Fruit fly (Drosophila melanogaster) whole organism, embryonic: Measurements from ENCODE around the gene CG43093.

Experiments used
- Abd-B ChIP-seq: fragments of 200-800 bp; sonication (Bioruptor generic); optimal IDR thresholded peaks from 2 replicates; lab custom pipeline; 2018; ENCODE audit warnings: missing biosample characterization, mild to moderate bottlenecking, missing genetic modification characterization, moderate library complexity
- Atf6 ChIP-seq: fragments of 200-800 bp; sonication (Bioruptor generic); IDR thresholded peaks from 2 replicates; pipeline ENCODE4 v1.3.6; 2022; ENCODE audit warnings: missing biosample characterization, missing genetic modification characterization
- Bgb ChIP-seq: fragments of 200-800 bp; sonication (Bioruptor generic); IDR thresholded peaks from 2 replicates; pipeline ENCODE4 v1.3.6; 2022; ENCODE audit warnings: missing biosample characterization, missing genetic modification characterization; ENCODE audit not compliant: partially characterized antibody
- CG10431 ChIP-seq: fragments of 200-800 bp; sonication (Bioruptor generic); optimal IDR thresholded peaks from 3 replicates; lab custom pipeline; 2018; ENCODE audit warnings: missing biosample characterization, mild to moderate bottlenecking, missing genetic modification characterization
- CG11504 ChIP-seq: fragments of 200-800 bp; sonication (Bioruptor generic); optimal IDR thresholded peaks from 3 replicates; lab custom pipeline; 2019; ENCODE audit warnings: missing biosample characterization, mild to moderate bottlenecking, missing genetic modification characterization, moderate library complexity
- CG12659 ChIP-seq: fragments of 200-800 bp; sonication (Bioruptor generic); optimal IDR thresholded peaks from 3 replicates; lab custom pipeline; 2017; ENCODE audit warnings: mild to moderate bottlenecking, missing biosample characterization, missing genetic modification reagents, missing genetic modification characterization
- CG14667 ChIP-seq: fragments of 200-800 bp; sonication (Bioruptor generic); IDR thresholded peaks from 2 replicates; pipeline ENCODE4 v1.3.6; 2022; ENCODE audit warnings: missing biosample characterization, missing genetic modification characterization
- CG14710 ChIP-seq: fragments of 200-800 bp; sonication (Bioruptor generic); optimal IDR thresholded peaks from 3 replicates; lab custom pipeline; 2019; ENCODE audit warnings: missing biosample characterization, mild to moderate bottlenecking, missing genetic modification characterization, moderate library complexity
- CG16813 ChIP-seq: fragments of 200-800 bp; sonication (Bioruptor generic); IDR thresholded peaks from 3 replicates; pipeline ENCODE4 v1.3.6; 2022; ENCODE audit warnings: missing biosample characterization, missing genetic modification characterization; ENCODE audit not compliant: partially characterized antibody
- CG17829 ChIP-seq: fragments of 200-800 bp; optimal IDR thresholded peaks from 2 replicates; lab custom pipeline; 2019; ENCODE audit warnings: missing biosample characterization, mild to moderate bottlenecking, missing genetic modification characterization, moderate library complexity
- CG31388 ChIP-seq: fragments of 200-800 bp; sonication (Bioruptor generic); optimal IDR thresholded peaks from 2 replicates; lab custom pipeline; 2016; ENCODE audit warnings: missing biosample characterization, missing genetic modification characterization
- CG3995 ChIP-seq: fragments of 200-800 bp; sonication (Bioruptor generic); optimal IDR thresholded peaks from 3 replicates; lab custom pipeline; 2016; ENCODE audit warnings: missing biosample characterization, missing genetic modification characterization
- CG5245 ChIP-seq: fragments of 200-800 bp; sonication (Bioruptor generic); optimal IDR thresholded peaks from 3 replicates; lab custom pipeline; 2016; ENCODE audit warnings: missing biosample characterization, missing genetic modification characterization
- CG6765 ChIP-seq: fragments of 200-800 bp; sonication (Bioruptor generic); optimal IDR thresholded peaks from 3 replicates; lab custom pipeline; 2017; ENCODE audit warnings: missing biosample characterization, mild to moderate bottlenecking, missing genetic modification characterization
- CG6854 ChIP-seq: fragments of 200-800 bp; sonication (Bioruptor generic); optimal IDR thresholded peaks from 3 replicates; lab custom pipeline; 2017; ENCODE audit warnings: missing biosample characterization, mild to moderate bottlenecking, missing genetic modification characterization
- CG9876 ChIP-seq: fragments of 200-800 bp; sonication (Bioruptor generic); optimal IDR thresholded peaks from 2 replicates; lab custom pipeline; 2016; ENCODE audit warnings: missing biosample characterization, missing genetic modification characterization
- CTCF ChIP-seq: fragments of 200-800 bp; sonication (Bioruptor generic); optimal IDR thresholded peaks from 2 replicates; lab custom pipeline; 2017; ENCODE audit warnings: missing biosample characterization, mild to moderate bottlenecking, missing genetic modification characterization, moderate library complexity
- Chrac-16 ChIP-seq: fragments of 200-800 bp; sonication (Bioruptor generic); optimal IDR thresholded peaks from 3 replicates; lab custom pipeline; 2016; ENCODE audit warnings: missing biosample characterization, missing genetic modification characterization
- D19A ChIP-seq: fragments of 200-800 bp; optimal IDR thresholded peaks from 3 replicates; lab custom pipeline; 2019; ENCODE audit warnings: missing biosample characterization, mild to moderate bottlenecking, missing genetic modification characterization, moderate library complexity
- Dek ChIP-seq: fragments of 200-800 bp; sonication (Bioruptor generic); optimal IDR thresholded peaks from 3 replicates; lab custom pipeline; 2019; ENCODE audit warnings: missing biosample characterization, mild to moderate bottlenecking, missing genetic modification characterization, moderate library complexity
- Drgx ChIP-seq: fragments of 200-800 bp; sonication (Bioruptor generic); IDR thresholded peaks from 2 replicates; pipeline ENCODE4 v1.3.6; 2022; ENCODE audit warnings: missing biosample characterization, missing genetic modification characterization
- Ets65A ChIP-seq: fragments of 200-800 bp; sonication (Bioruptor generic); peaks from one replicate; lab custom pipeline; 2016; ENCODE audit warnings: missing biosample characterization, missing genetic modification characterization
- HLH4C ChIP-seq: fragments of 200-800 bp; sonication (Bioruptor generic); IDR thresholded peaks from 3 replicates; pipeline ENCODE4 v1.3.6; 2022; ENCODE audit warnings: missing biosample characterization, missing genetic modification characterization; ENCODE audit not compliant: partially characterized antibody
- Hr51 ChIP-seq, 2 experiments: fragments of 200-800 bp; sonication (Bioruptor generic); optimal IDR thresholded peaks; 2 replicates in 1 of 2; 3 replicates in 1 of 2; lab custom pipeline; 2016 to 2018; ENCODE audit warnings: missing biosample characterization in 2 of 2, missing genetic modification characterization in 2 of 2, mild to moderate bottlenecking in 1 of 2, moderate library complexity in 1 of 2
- Hr78 ChIP-seq, 2 experiments: fragments of 200-800 bp in 1 of 2; fragments of >200 bp in 1 of 2; sonication (Bioruptor generic) in 1 of 2; optimal IDR thresholded peaks; 2 replicates each; lab custom pipeline; 2017 to 2019; ENCODE audit warnings: missing biosample characterization in 2 of 2, missing genetic modification characterization in 2 of 2, mild to moderate bottlenecking in 1 of 2, moderate library complexity in 1 of 2
- Lim3 ChIP-seq: fragments of 200-800 bp; sonication (Bioruptor generic); IDR thresholded peaks from 2 replicates; pipeline ENCODE4 v1.3.6; 2022; ENCODE audit warnings: missing biosample characterization, missing genetic modification characterization
- Med ChIP-seq: fragments of 200-800 bp; sonication (Bioruptor generic); peaks from one replicate; lab custom pipeline; 2016; ENCODE audit warnings: missing biosample characterization, missing genetic modification characterization, mild to moderate bottlenecking, inconsistent platforms, moderate library complexity
- Mrtf ChIP-seq: fragments of 200-800 bp; sonication (Bioruptor generic); IDR thresholded peaks from 3 replicates; pipeline ENCODE4 v1.3.6; 2022; ENCODE audit warnings: missing biosample characterization, missing genetic modification characterization
- Ssrp ChIP-seq: fragments of 200-800 bp; sonication (Bioruptor generic); optimal IDR thresholded peaks from 2 replicates; lab custom pipeline; 2018; ENCODE audit warnings: missing biosample characterization, mild to moderate bottlenecking, missing genetic modification characterization, moderate library complexity
- Tbp ChIP-seq: fragments of >200 bp; optimal IDR thresholded peaks from 2 replicates; lab custom pipeline; 2018; ENCODE audit warnings: missing biosample characterization, missing genetic modification characterization
- YL-1 ChIP-seq: fragments of 200-800 bp; sonication (Bioruptor generic); optimal IDR thresholded peaks from 3 replicates; lab custom pipeline; 2017; ENCODE audit warnings: missing biosample characterization, mild to moderate bottlenecking, missing genetic modification characterization
- aop ChIP-seq: fragments of 200-800 bp; sonication (Bioruptor generic); IDR thresholded peaks from 2 replicates; pipeline ENCODE4 v1.3.6; 2022; ENCODE audit warnings: missing biosample characterization, missing genetic modification characterization
- ato ChIP-seq: fragments of 200-800 bp; sonication (Bioruptor generic); IDR thresholded peaks from 2 replicates; pipeline ENCODE4 v1.3.6; 2022; ENCODE audit warnings: missing biosample characterization, missing genetic modification characterization; ENCODE audit not compliant: partially characterized antibody
- bbx ChIP-seq: fragments of 200-800 bp; sonication (Bioruptor generic); IDR thresholded peaks from 2 replicates; pipeline ENCODE4 v1.3.6; 2022; ENCODE audit warnings: missing biosample characterization, missing genetic modification characterization; ENCODE audit not compliant: partially characterized antibody
- cad ChIP-seq: fragments of >200 bp; optimal IDR thresholded peaks from 2 replicates; lab custom pipeline; 2017; ENCODE audit warnings: missing biosample characterization, missing genetic modification characterization
- chm ChIP-seq: fragments of 200-800 bp; sonication (Bioruptor generic); IDR thresholded peaks from 2 replicates; pipeline ENCODE4 v1.3.6; 2022; ENCODE audit warnings: missing biosample characterization, missing genetic modification characterization
- dimm ChIP-seq: fragments of 200-800 bp; sonication (Bioruptor generic); IDR thresholded peaks from 2 replicates; pipeline ENCODE4 v1.3.6; 2022; ENCODE audit warnings: missing biosample characterization, missing genetic modification characterization
- ewg ChIP-seq: fragments of 200-800 bp; sonication (Bioruptor generic); optimal IDR thresholded peaks from 3 replicates; lab custom pipeline; 2017; ENCODE audit warnings: mild to moderate bottlenecking, missing biosample characterization, missing genetic modification reagents, missing genetic modification characterization
- h ChIP-seq: fragments of >200 bp; optimal IDR thresholded peaks from 2 replicates; lab custom pipeline; 2017
- hkb ChIP-seq, 2 experiments: fragments of 200-800 bp in 1 of 2; fragments of >200 bp in 1 of 2; sonication (Bioruptor generic) in 1 of 2; IDR thresholded peaks in 1 of 2; optimal IDR thresholded peaks in 1 of 2; 2 replicates each; pipeline versions ENCODE4 v1.3.6 to Lab custom; 2017 to 2022; ENCODE audit warnings: missing biosample characterization in 1 of 2, missing genetic modification characterization in 1 of 2
- inv ChIP-seq: fragments of 200-800 bp; sonication (Bioruptor generic); IDR thresholded peaks from 2 replicates; pipeline ENCODE4 v1.3.6; 2022; ENCODE audit warnings: missing biosample characterization, missing genetic modification characterization; ENCODE audit not compliant: partially characterized antibody
- knrl ChIP-seq: fragments of 200-800 bp; sonication (Bioruptor generic); IDR thresholded peaks from 3 replicates; pipeline ENCODE4 v1.3.6; 2022; ENCODE audit warnings: missing biosample characterization, missing genetic modification characterization; ENCODE audit not compliant: partially characterized antibody
- run ChIP-seq: fragments of 200-800 bp; sonication (Bioruptor generic); optimal IDR thresholded peaks from 3 replicates; lab custom pipeline; 2018; ENCODE audit warnings: missing biosample characterization, mild to moderate bottlenecking, missing genetic modification characterization
- slbo ChIP-seq: fragments of 200-800 bp; sonication (Bioruptor generic); IDR thresholded peaks from 2 replicates; pipeline ENCODE4 v1.3.6; 2022; ENCODE audit warnings: missing biosample characterization, missing genetic modification characterization
- stwl ChIP-seq: fragments of 200-800 bp; sonication (Bioruptor generic); optimal IDR thresholded peaks from 3 replicates; lab custom pipeline; 2018; ENCODE audit warnings: missing biosample characterization, mild to moderate bottlenecking, missing genetic modification characterization, moderate library complexity
- tll ChIP-seq, 2 experiments: fragments of 200-800 bp in 1 of 2; fragments of >200 bp in 1 of 2; sonication (Bioruptor generic) in 1 of 2; optimal IDR thresholded peaks; 2 replicates each; lab custom pipeline; 2017 to 2019; ENCODE audit warnings: missing biosample characterization in 2 of 2, missing genetic modification characterization in 2 of 2, mild to moderate bottlenecking in 1 of 2, moderate library complexity in 1 of 2
- trem ChIP-seq: fragments of 200-800 bp; optimal IDR thresholded peaks from 3 replicates; lab custom pipeline; 2019; ENCODE audit warnings: missing biosample characterization, mild to moderate bottlenecking, missing genetic modification characterization, moderate library complexity
- vfl ChIP-seq: fragments of 200-800 bp; sonication (Bioruptor generic); optimal IDR thresholded peaks from 2 replicates; lab custom pipeline; 2016; ENCODE audit warnings: missing biosample characterization, missing genetic modification characterization
- wor ChIP-seq: fragments of 200-800 bp; sonication (Bioruptor generic); IDR thresholded peaks from 2 replicates; pipeline ENCODE4 v1.3.6; 2022; ENCODE audit warnings: missing biosample characterization, missing genetic modification characterization
- zen ChIP-seq: fragments of 200-800 bp; sonication (Bioruptor generic); optimal IDR thresholded peaks from 3 replicates; lab custom pipeline; 2018; ENCODE audit warnings: missing biosample characterization, mild to moderate bottlenecking, missing genetic modification characterization, moderate library complexity

Gene CG43093

dm6 chr3R:22793953-22794352, 23.8 kb upstream of the CG43093 start (continued):
- TF ChIP-seq knrl (GFP tag; lab: Robert Waterston, UW) (peak; percentile 87), Hr51 (GFP tag; optimal IDR thresholded peaks at IDR 0.05; lab: Kevin White, UChicago) (no peak), YL-1 (GFP tag; lab: Kevin White, UChicago) (peak; percentile 3), CG10431 (no peak), CG16813 (GFP tag; lab: Robert Waterston, UW) (peak; percentile 60), vfl (no peak), Chrac-16 (GFP tag; lab: Kevin White, UChicago) (no peak), bbx (GFP tag; lab: Robert Waterston, UW) (peak; percentile 68), stwl (tag; lab: Kevin White, UChicago) (peak; percentile 90), run (tag; lab: Kevin White, UChicago) (no peak), tll (GFP tag; optimal IDR thresholded peaks at IDR 0.05; lab: Kevin White, UChicago) (no peak), CG6854 (peak; percentile 84), Med (GFP tag; lab: Kevin White, UChicago) (peak; percentile 75), CG31388 (no peak), Mrtf (GFP tag; lab: Robert Waterston, UW) (no peak), cad (peak; percentile 97), CG12659 (GFP tag; lab: Kevin White, UChicago) (no peak), D19A (tag; lab: Kevin White, UChicago) (no peak), CG14710 (tag; lab: Kevin White, UChicago) (peak; percentile 19), CG11504 (peak; percentile 68), Ssrp (peak; percentile 58), Ets65A (GFP tag; lab: Kevin White, UChicago) (peak; percentile 39), aop (GFP tag; lab: Robert Waterston, UW) (no peak), Bgb (GFP tag; lab: Robert Waterston, UW) (peak; percentile 73), Lim3 (GFP tag; lab: Robert Waterston, UW) (no peak), Hr78 (GFP tag; optimal IDR thresholded peaks at IDR 0.05; lab: Kevin White, UChicago) (no peak), CG3995 (GFP tag; lab: Kevin White, UChicago) (no peak), h (no peak), CTCF (GFP tag; lab: Kevin White, UChicago) (peak; percentile 64), Atf6 (GFP tag; lab: Robert Waterston, UW) (no peak), CG17829 (tag; lab: Kevin White, UChicago) (no peak), chm (no peak), hkb (optimal IDR thresholded peaks at IDR 0.05; lab: Kevin White, UChicago) (no peak), hkb (GFP tag; IDR thresholded peaks at IDR 0.05; lab: Robert Waterston, UW) (no peak), CG14667 (GFP tag; lab: Robert Waterston, UW) (no peak), ato (GFP tag; lab: Robert Waterston, UW) (peak; percentile 45; the same call in 1 of the 2 replicates), dimm (no peak), Drgx (GFP tag; lab: Robert Waterston, UW) (no peak), CG5245 (GFP tag; lab: Kevin White, UChicago) (no peak), Abd-B (peak; percentile 87), inv (GFP tag; lab: Robert Waterston, UW) (peak; percentile 62; the same call in 1 of the 2 replicates), ewg (no peak), CG9876 (GFP tag; lab: Kevin White, UChicago) (no peak), zen (tag; lab: Kevin White, UChicago) (peak; percentile 55), trem (tag; lab: Kevin White, UChicago) (peak; percentile 6), Dek (peak; percentile 64), slbo (GFP tag; lab: Robert Waterston, UW) (0 out of 2 replicates have a peak, but pooled peaks have one; percentile 13), CG6765 (GFP tag; lab: Kevin White, UChicago) (no peak), HLH4C (peak; percentile 55; the same call in 1 of the 3 replicates), Tbp (GFP tag; lab: Kevin White, UChicago) (peak; percentile 84), wor (GFP tag; lab: Robert Waterston, UW) (no peak)
